Worm (Caenorhabditis elegans) whole organism, midembryonic: ENCODE data around the gene C16C8.7.
A peak's percentile ranks its signal among the peaks of the same experiment; 100 is the strongest.

ENCODE experiments used
- cog-1 ChIP-seq: sonication (generic microtip); optimal IDR thresholded peaks from 2 replicates; lab custom pipeline; 2016; ENCODE audit warnings: missing genetic modification characterization, missing compliant biosample characterization
- tab-1 ChIP-seq: fragments of 200-800 bp; sonication (Bioruptor generic); IDR thresholded peaks from 2 replicates; pipeline ENCODE4 v1.3.6; 2022; ENCODE audit warnings: missing genetic modification characterization, missing compliant biosample characterization
- ztf-23 ChIP-seq: fragments of 200-800 bp; sonication (Bioruptor generic); IDR thresholded peaks from 2 replicates; pipeline ENCODE4 v1.3.6; 2022; ENCODE audit warnings: missing genetic modification reagents, missing genetic modification characterization, missing compliant biosample characterization

DNA sequence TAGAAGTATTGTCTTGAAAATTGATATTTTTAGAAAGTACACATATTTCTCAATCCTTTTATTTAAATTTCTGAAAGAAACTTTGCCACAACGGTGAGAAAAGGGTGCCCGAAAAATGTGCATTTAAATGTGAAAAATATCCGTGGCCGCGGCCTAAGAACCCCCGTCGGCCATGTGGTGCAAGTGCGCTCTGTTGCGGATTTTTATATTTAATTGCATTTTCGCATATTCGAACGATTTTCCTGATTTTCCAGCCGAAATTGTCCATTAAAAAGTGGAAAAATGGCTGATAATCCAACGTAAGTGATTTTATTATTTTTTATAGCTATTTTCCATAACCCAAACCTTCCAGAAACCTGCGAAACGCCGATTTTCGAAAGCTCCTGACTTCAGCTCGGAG is 22.3 kb upstream of the C16C8.7 start, which contains the start of gene smu-2:
- TF ChIP-seq ztf-23 (GFP tag; lab: Robert Waterston, UW) (peak; percentile 74), tab-1 (GFP tag; lab: Robert Waterston, UW) (no peak), cog-1 (peak; percentile 39)
